Worm (Caenorhabditis elegans): Measurements from ENCODE around the gene zig-5.
A peak's percentile ranks its signal among the peaks of the same experiment; 100 is the strongest.

zig-5 gene

DNA sequence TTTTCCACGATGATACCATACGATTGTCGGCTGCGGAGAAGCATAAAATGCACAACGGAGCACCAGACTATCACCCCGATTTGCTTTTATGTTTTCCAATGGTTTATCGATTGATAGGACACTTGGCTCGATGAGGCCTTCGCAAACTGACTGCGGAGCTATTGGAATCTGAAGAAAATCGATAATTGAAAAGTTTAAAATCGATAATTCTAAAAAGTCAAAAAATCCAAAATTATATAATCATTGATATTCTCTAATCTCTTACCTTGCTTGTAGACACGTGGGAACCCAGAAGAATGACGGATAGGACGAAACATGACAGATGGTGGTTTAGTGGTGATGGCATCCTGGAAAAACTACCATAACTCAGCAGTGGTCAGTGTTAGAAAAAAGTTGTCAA lies at the start of gene zig-5:
TSS of gene zig-5 (minus strand) at position 349 of the 400 bp plus-strand sequence.
- no peak for TF ChIP-seq sup-37 (GFP tag; optimal IDR thresholded peaks at IDR 0.05)
- TF ChIP-seq ceh-90 (tag; optimal IDR thresholded peaks at IDR 0.05): no peak
- TF ChIP-seq lin-35 (GFP tag; optimal IDR thresholded peaks at IDR 0.05): no peak
- TF ChIP-seq unc-30 (tag; optimal IDR thresholded peaks at IDR 0.05): no peak

DNA sequence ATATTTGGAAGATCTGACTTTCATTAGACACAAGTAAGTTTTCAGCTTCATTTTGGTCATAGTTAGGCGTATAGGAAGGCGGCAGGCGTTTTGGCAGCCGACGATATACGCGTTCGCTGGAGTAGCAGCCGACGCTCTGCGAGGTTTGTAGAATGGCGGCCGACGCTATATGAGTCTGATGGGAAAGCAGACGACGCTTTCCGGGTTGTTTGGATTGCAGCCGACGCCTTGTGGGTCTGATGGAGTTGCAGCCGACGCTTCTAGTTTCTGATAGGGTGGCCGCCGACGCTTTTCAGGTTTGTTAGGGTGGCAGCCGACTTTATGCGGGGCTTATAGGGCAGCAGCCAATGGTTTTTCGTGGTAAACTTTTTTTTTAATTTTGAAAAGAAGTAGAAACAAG lies 49.5 kb upstream of the zig-5 start:
- no peak for TF ChIP-seq egl-13 (tag; optimal IDR thresholded peaks at IDR 0.05)
- TF ChIP-seq nhr-11 (tag; optimal IDR thresholded peaks at IDR 0.05): no peak
- peak; percentile 1 for TF ChIP-seq nhr-85 (tag)
- no peak for TF ChIP-seq lin-15B (tag; optimal IDR thresholded peaks at IDR 0.05)

ce11 chrIII:10995156-10995555 lies 41.8 kb upstream of the zig-5 start, which contains the start of gene dmsr-5:
Gene dmsr-5, minus strand, starts transcription at chrIII:10995256.
- TF ChIP-seq pax-3 (tag; optimal IDR thresholded peaks at IDR 0.05): no peak
- TF ChIP-seq sptf-1 (tag; optimal IDR thresholded peaks at IDR 0.05): no peak
- no peak for TF ChIP-seq nhr-12 (tag; optimal IDR thresholded peaks at IDR 0.05)

ce11 chrIII:10994085-10994484 lies 40.8 kb upstream of the zig-5 start:
- TF ChIP-seq unc-86 (tag; optimal IDR thresholded peaks at IDR 0.05) (no peak), mef-2 (tag; optimal IDR thresholded peaks at IDR 0.05) (no peak), C34B4.2 (tag; optimal IDR thresholded peaks at IDR 0.05) (no peak), ama-1 (optimal IDR thresholded peaks at IDR 0.05) (no peak), unc-62 (GFP tag; optimal IDR thresholded peaks at IDR 0.05) (no peak), elt-3 (tag; optimal IDR thresholded peaks at IDR 0.05) (no peak), elt-2 (tag; optimal IDR thresholded peaks at IDR 0.05) (no peak), pax-3 (tag; optimal IDR thresholded peaks at IDR 0.05) (no peak), lin-35 (GFP tag; optimal IDR thresholded peaks at IDR 0.05) (no peak), hlh-4 (tag; optimal IDR thresholded peaks at IDR 0.05) (no peak), lin-15B (tag; optimal IDR thresholded peaks at IDR 0.05) (no peak), lin-13 (GFP tag; optimal IDR thresholded peaks at IDR 0.05) (no peak), alr-1 (tag; optimal IDR thresholded peaks at IDR 0.05; ENCODE audit: borderline replicate concordance) (no peak)

- TF ChIP-seq unc-98 (GFP tag; IDR thresholded peaks at IDR 0.05) (peak; percentile 88), ztf-11 (tag; optimal IDR thresholded peaks at IDR 0.05) (peak in 1 of 2 experiments; percentile 95), unc-30 (tag; optimal IDR thresholded peaks at IDR 0.05) (peak; percentile 45), tlp-1 (tag; optimal IDR thresholded peaks at IDR 0.05) (no peak), aha-1 (tag; optimal IDR thresholded peaks at IDR 0.05) (peak; percentile 54), aly-2 (tag; optimal IDR thresholded peaks at IDR 0.05) (peak; percentile 98), nhr-12 (tag; optimal IDR thresholded peaks at IDR 0.05) (peak; percentile 62), efl-3 (GFP tag; optimal IDR thresholded peaks at IDR 0.05) (peak; percentile 92), jun-1 (tag; optimal IDR thresholded peaks at IDR 0.05) (peak; percentile 97), sptf-1 (tag; optimal IDR thresholded peaks at IDR 0.05) (no peak), lin-39 (tag; optimal IDR thresholded peaks at IDR 0.05) (peak; percentile 91), efl-1 (optimal IDR thresholded peaks at IDR 0.05) (peak; percentile 91), efl-1 (GFP tag; optimal IDR thresholded peaks at IDR 0.05 in 1 of 2) (peak; percentile 81 to 98), snpc-4 (tag; optimal IDR thresholded peaks at IDR 0.05) (peak; percentile 100), ceh-88 (GFP tag; IDR thresholded peaks at IDR 0.05) (peak; percentile 96), ceh-90 (tag; optimal IDR thresholded peaks at IDR 0.05) (peak; percentile 68), nhr-85 (tag) (peak; percentile 97), nhr-19 (GFP tag; conservative IDR thresholded peaks at IDR 0.05) (peak; percentile 98), nhr-90 (tag; optimal IDR thresholded peaks at IDR 0.05; ENCODE audit: poor library complexity) (peak; percentile 98), mep-1 (tag; optimal IDR thresholded peaks at IDR 0.05) (peak; percentile 98), isw-1 (GFP tag; IDR thresholded peaks at IDR 0.05) (peak; percentile 94), fkh-10 (GFP tag; optimal IDR thresholded peaks at IDR 0.05) (peak; percentile 98), lin-14 (GFP tag; optimal IDR thresholded peaks at IDR 0.05) (peak; percentile 99), unc-86 (tag; optimal IDR thresholded peaks at IDR 0.05) (peak; percentile 97), pag-3 (tag; optimal IDR thresholded peaks at IDR 0.05; ENCODE audit: borderline replicate concordance, insufficient read depth) (peak; percentile 75), F16B12.6 (tag; optimal IDR thresholded peaks at IDR 0.05) (peak; percentile 65), ets-5 (GFP tag; IDR thresholded peaks at IDR 0.05) (no peak), lin-15B (tag; optimal IDR thresholded peaks at IDR 0.05) (peak; percentile 53), mef-2 (tag; optimal IDR thresholded peaks at IDR 0.05) (peak; percentile 88), nhr-77 (tag; optimal IDR thresholded peaks at IDR 0.05) (peak; percentile 95), ceh-63 (GFP tag; optimal IDR thresholded peaks at IDR 0.05) (peak; percentile 80)
These were observed 36.3 kb upstream of the zig-5 start for ce11 chrIII:10989491-10990032.
